Fruit fly (Drosophila melanogaster): ENCODE data around the gene tll.

Gene tll

dm6 chr3R:30850460-30850859 is 1.7 kb upstream of the tll start:
- TF ChIP-seq noc (tag; optimal IDR thresholded peaks at IDR 0.05), result no peak

dm6 chr3R:30855176-30855575 is 3.1 kb downstream of the tll start:
- no peak for TF ChIP-seq noc (tag; optimal IDR thresholded peaks at IDR 0.05)

- no peak for TF ChIP-seq noc (tag; optimal IDR thresholded peaks at IDR 0.05)
These were observed 4.5 kb downstream of the tll start for dm6 chr3R:30856596-30856995.

dm6 chr3R:30859901-30860560 is 7.9 kb downstream of the tll start:
- no peak for TF ChIP-seq noc (tag; optimal IDR thresholded peaks at IDR 0.05)

- no peak for TF ChIP-seq noc (tag; optimal IDR thresholded peaks at IDR 0.05)
These were observed 8.4 kb downstream of the tll start for dm6 chr3R:30860561-30860928.

dm6 chr3R:30862471-30862870 is 10.4 kb downstream of the tll start:
- TF ChIP-seq noc (tag; optimal IDR thresholded peaks at IDR 0.05), result no peak

dm6 chr3R:30863971-30864370 is 11.9 kb downstream of the tll start:
- no peak for TF ChIP-seq noc (tag; optimal IDR thresholded peaks at IDR 0.05)

dm6 chr3R:30864465-30864864 is 12.3 kb downstream of the tll start:
- TF ChIP-seq noc (tag; optimal IDR thresholded peaks at IDR 0.05), result no peak

- TF ChIP-seq noc (tag; optimal IDR thresholded peaks at IDR 0.05), result no peak
These were observed 13.3 kb downstream of the tll start for dm6 chr3R:30865365-30865770.

dm6 chr3R:30865883-30866282 is 13.8 kb downstream of the tll start:
- TF ChIP-seq noc (tag; optimal IDR thresholded peaks at IDR 0.05), result no peak

- no peak for TF ChIP-seq noc (tag; optimal IDR thresholded peaks at IDR 0.05)
These were observed 15.1 kb downstream of the tll start, which contains the start of gene Cpr100A for dm6 chr3R:30867232-30867631. Gene Cpr100A, plus strand, starts transcription at chr3R:30867521.

- no peak for TF ChIP-seq noc (tag; optimal IDR thresholded peaks at IDR 0.05)
These were observed 18.3 kb downstream of the tll start for dm6 chr3R:30870317-30870878.

dm6 chr3R:30872301-30873044 is 20.4 kb downstream of the tll start, which contains the start of gene CG15545:
Gene CG15545, minus strand, starts transcription at chr3R:30872351.
- TF ChIP-seq noc (tag; optimal IDR thresholded peaks at IDR 0.05), result no peak

- no peak for TF ChIP-seq noc (tag; optimal IDR thresholded peaks at IDR 0.05)
These were observed 22.6 kb downstream of the tll start for dm6 chr3R:30874679-30875078.

- no peak for TF ChIP-seq noc (tag; optimal IDR thresholded peaks at IDR 0.05)
These were observed 24.1 kb downstream of the tll start, which contains the start of gene CG15546 for dm6 chr3R:30876136-30876683. Gene CG15546, minus strand, starts transcription at chr3R:30876186.

- TF ChIP-seq noc (tag; optimal IDR thresholded peaks at IDR 0.05), result no peak
These were observed 26.0 kb downstream of the tll start for dm6 chr3R:30878105-30878504.

- no peak for TF ChIP-seq noc (tag; optimal IDR thresholded peaks at IDR 0.05)
These were observed 27.9 kb downstream of the tll start for dm6 chr3R:30880024-30880423.

All from whole organism, larva.